Worm (Caenorhabditis elegans): ENCODE measurements around the gene lips-9.

DNA sequence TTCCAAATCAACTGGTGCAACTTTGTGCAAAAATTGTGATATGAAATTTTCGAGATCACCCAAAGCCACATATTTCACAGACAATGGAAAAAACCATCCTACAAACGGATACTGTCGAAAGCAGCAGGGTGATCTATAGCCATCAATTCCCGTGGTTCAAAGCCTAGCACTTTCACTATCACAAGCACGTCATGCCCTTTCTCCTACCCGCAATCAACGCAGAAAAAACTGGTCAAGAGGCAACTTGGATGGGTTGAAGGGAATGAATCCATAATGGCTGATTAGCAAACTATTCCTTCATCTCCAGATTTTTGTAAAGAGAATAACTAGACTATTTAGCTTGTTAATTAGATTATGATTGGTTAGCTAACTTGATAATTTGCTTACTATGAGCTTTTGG, 26.6 kb upstream of the lips-9 start:
- TF ChIP-seq scrt-1 (GFP tag; IDR thresholded peaks at IDR 0.05): no peak
- no peak for TF ChIP-seq ets-7 (tag; optimal IDR thresholded peaks at IDR 0.05)
- no peak for TF ChIP-seq hmg-4 (GFP tag; optimal IDR thresholded peaks at IDR 0.05)
- no peak for TF ChIP-seq ama-1 (optimal IDR thresholded peaks at IDR 0.05)
- TF ChIP-seq aly-1 (tag; optimal IDR thresholded peaks at IDR 0.05): no peak
- TF ChIP-seq flt-1 (GFP tag; IDR thresholded peaks at IDR 0.05): no peak
- TF ChIP-seq tbx-37 (GFP tag; conservative IDR thresholded peaks at IDR 0.05): no peak
